Worm (Caenorhabditis elegans) whole organism, young adult: ENCODE results near the gene F26F4.2.

Experiments used
- F23B12.7 ChIP-seq: sonication (generic microtip); optimal IDR thresholded peaks from 2 replicates; lab custom pipeline; 2017; ENCODE audit warnings: missing genetic modification characterization, mild to moderate bottlenecking, missing compliant biosample characterization, antibody characterized with exemption, moderate library complexity; ENCODE audit not compliant: insufficient read depth
- Y79H2A.3 ChIP-seq: fragments of 200-800 bp; sonication (Bioruptor generic); conservative IDR thresholded peaks from 2 replicates; pipeline ENCODE4 v1.3.6; 2022; ENCODE audit warnings: missing genetic modification reagents, missing genetic modification characterization, missing compliant biosample characterization
- aptf-2 ChIP-seq: fragments of 200-800 bp; sonication (Bioruptor generic); conservative IDR thresholded peaks from 2 replicates; pipeline ENCODE4 v1.3.6; 2022; ENCODE audit warnings: missing genetic modification reagents, missing genetic modification characterization, missing compliant biosample characterization
- bed-1 ChIP-seq: fragments of 200-800 bp; sonication (Bioruptor generic); IDR thresholded peaks from 2 replicates; pipeline ENCODE4 v1.3.6; 2022; ENCODE audit warnings: missing genetic modification reagents, missing genetic modification characterization, missing compliant biosample characterization
- ets-4 ChIP-seq: fragments of 200-800 bp; sonication (Bioruptor generic); optimal IDR thresholded peaks from 2 replicates; lab custom pipeline; 2018; ENCODE audit warnings: mild to moderate bottlenecking, missing genetic modification characterization, missing compliant biosample characterization
- fkh-3 ChIP-seq: sonication (generic microtip); optimal IDR thresholded peaks from 2 replicates; lab custom pipeline; 2016; ENCODE audit warnings: mild to moderate bottlenecking, missing genetic modification characterization, missing compliant biosample characterization
- mel-28 ChIP-seq: sonication (generic microtip); optimal IDR thresholded peaks from 2 replicates; lab custom pipeline; 2016; ENCODE audit warnings: borderline replicate concordance, mild to moderate bottlenecking, missing genetic modification characterization, missing compliant biosample characterization
- ztf-25 ChIP-seq: fragments of 200-800 bp; sonication (Bioruptor generic); IDR thresholded peaks from 2 replicates; pipeline ENCODE4 v1.3.6; 2022; ENCODE audit warnings: missing genetic modification reagents, missing genetic modification characterization, missing compliant biosample characterization

- TF ChIP-seq fkh-3 (tag; lab: Kevin White, UChicago), result no peak
- no peak for TF ChIP-seq ets-4 (GFP tag; lab: Kevin White, UChicago)
- TF ChIP-seq ztf-25, result no peak
- TF ChIP-seq F23B12.7 (tag; lab: Kevin White, UChicago), result no peak
- TF ChIP-seq bed-1 (GFP tag; lab: Robert Waterston, UW), result no peak
- no peak for TF ChIP-seq Y79H2A.3 (GFP tag; lab: Robert Waterston, UW)
- TF ChIP-seq mel-28 (tag; lab: Kevin White, UChicago), result no peak
- no peak for TF ChIP-seq aptf-2
These were observed 41.9 kb downstream of the F26F4.2 start for ce11 chrIII:4952970-4953369.
